Worm (Caenorhabditis elegans): ENCODE measurements around the gene ZK1128.7.
A peak's percentile ranks its signal among the peaks of the same experiment; 100 is the strongest.

The ZK1128.7 gene

ce11 chrIII:10178023-10178422 lies 41.2 kb downstream of the ZK1128.7 start:
- TF ChIP-seq Y105C5A.15 (GFP tag; IDR thresholded peaks at IDR 0.05) (no peak), unc-62 (GFP tag; optimal IDR thresholded peaks at IDR 0.05 in 1 of 2) (peak in 1 of 2 experiments; percentile 99), unc-62 (tag; optimal IDR thresholded peaks at IDR 0.05) (no peak)

- TF ChIP-seq aha-1 (tag) (peak; percentile 95), fos-1 (tag; optimal IDR thresholded peaks at IDR 0.05) (no peak), unc-62 (GFP tag; optimal IDR thresholded peaks at IDR 0.05 in 1 of 2) (peak in 1 of 2 experiments; percentile 19), unc-62 (tag; optimal IDR thresholded peaks at IDR 0.05) (no peak)
Observed at ce11 chrIII:10178552-10178951, 41.7 kb downstream of the ZK1128.7 start.

ce11 chrIII:10179444-10179843 lies 42.6 kb downstream of the ZK1128.7 start:
- TF ChIP-seq unc-62 (GFP tag; optimal IDR thresholded peaks at IDR 0.05 in 1 of 2) (peak in 1 of 2 experiments; percentile 97), unc-62 (tag; optimal IDR thresholded peaks at IDR 0.05) (no peak), ceh-28 (tag; optimal IDR thresholded peaks at IDR 0.05) (no peak)

ce11 chrIII:10181868-10182267 lies 45.1 kb downstream of the ZK1128.7 start:
- TF ChIP-seq aha-1 (tag) (no peak), unc-62 (GFP tag; optimal IDR thresholded peaks at IDR 0.05 in 1 of 2) (peak in 1 of 2 experiments; percentile 90), unc-62 (tag; optimal IDR thresholded peaks at IDR 0.05) (no peak)

DNA sequence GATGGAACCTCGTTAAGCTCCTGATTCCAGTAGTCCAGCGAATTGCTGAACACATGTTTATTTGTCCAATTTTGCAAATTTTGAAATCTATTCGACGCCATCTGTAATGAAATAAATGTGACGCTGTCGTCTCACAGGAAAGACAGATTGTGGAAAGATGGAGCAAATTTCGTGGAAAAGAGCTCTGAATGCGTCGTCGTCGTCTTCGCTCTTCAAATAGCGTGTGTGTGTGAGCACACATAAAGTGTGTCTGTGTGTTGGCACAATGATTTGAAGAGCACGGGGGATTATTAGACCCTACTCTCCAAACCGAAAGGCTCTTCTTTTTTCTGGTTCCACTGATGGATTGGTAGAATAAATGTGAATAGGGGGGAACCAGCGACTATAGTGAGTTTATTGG lies 49.4 kb downstream of the ZK1128.7 start, which contains the start of gene unc-47:
unc-47 (minus strand) TSS at position 101 of the 400 bp plus-strand sequence.
- TF ChIP-seq unc-62 (GFP tag; optimal IDR thresholded peaks at IDR 0.05 in 1 of 2): peak in 1 of 2 experiments; percentile 49
- no peak for TF ChIP-seq unc-62 (tag; optimal IDR thresholded peaks at IDR 0.05)
- no peak for TF ChIP-seq Y75B8A.6 (GFP tag; IDR thresholded peaks at IDR 0.05)

DNA sequence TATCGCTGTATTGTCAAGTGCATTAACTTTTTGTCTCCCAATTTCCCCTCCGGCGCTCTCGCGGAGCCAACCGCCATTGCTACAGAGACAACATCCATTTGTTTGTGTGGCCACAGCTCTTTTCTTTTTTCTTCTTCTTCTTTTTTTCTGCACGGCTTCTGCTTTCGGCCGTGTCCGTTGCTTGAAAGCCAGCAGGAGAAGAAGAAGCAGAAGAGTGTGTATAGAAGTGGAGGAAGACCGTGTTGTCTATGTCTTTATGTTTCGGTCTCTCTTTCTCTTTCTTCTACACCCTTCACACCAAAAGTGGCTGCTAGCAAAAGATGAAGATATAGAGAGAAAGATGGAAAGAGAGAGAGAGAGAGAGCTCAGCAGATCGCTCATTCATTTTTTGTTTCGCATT lies 51.0 kb downstream of the ZK1128.7 start:
- TF ChIP-seq lin-38 (GFP tag; IDR thresholded peaks at IDR 0.05): no peak
- TF ChIP-seq daf-12 (tag; optimal IDR thresholded peaks at IDR 0.05): no peak
- no peak for TF ChIP-seq nhr-42 (GFP tag; IDR thresholded peaks at IDR 0.05)
- no peak for TF ChIP-seq nhr-11 (tag; optimal IDR thresholded peaks at IDR 0.05)
- TF ChIP-seq aha-1 (tag): peak; percentile 43
- TF ChIP-seq daf-16 (GFP tag; optimal IDR thresholded peaks at IDR 0.05): no peak
- no peak for TF ChIP-seq daf-16 (tag; optimal IDR thresholded peaks at IDR 0.05)
- no peak for TF ChIP-seq cey-2 (tag; optimal IDR thresholded peaks at IDR 0.05; ENCODE audit: borderline replicate concordance, insufficient read depth)
- TF ChIP-seq duxl-1 (tag; optimal IDR thresholded peaks at IDR 0.05; ENCODE audit: poor library complexity): no peak
- peak; percentile 66 for TF ChIP-seq hmg-1.1 (GFP tag; IDR thresholded peaks at IDR 0.05)
- TF ChIP-seq fkh-10 (GFP tag; optimal IDR thresholded peaks at IDR 0.05): peak; percentile 75
- no peak for TF ChIP-seq dve-1 (tag; optimal IDR thresholded peaks at IDR 0.05; ENCODE audit: insufficient read depth)
- peak in 1 of 2 experiments; percentile 8 for TF ChIP-seq lsy-2 (tag; optimal IDR thresholded peaks at IDR 0.05)
- TF ChIP-seq nhr-6 (tag; optimal IDR thresholded peaks at IDR 0.05): no peak
